Fruit fly (Drosophila melanogaster) whole organism, embryonic: Measurements from ENCODE around the gene Nxf3.

Source experiments
- B-H2 ChIP-seq: fragments of 200-800 bp; sonication (Bioruptor generic); optimal IDR thresholded peaks from 2 replicates; lab custom pipeline; 2018; ENCODE audit warnings: missing biosample characterization, mild to moderate bottlenecking, missing genetic modification characterization
- CG1233 ChIP-seq: fragments of 200-800 bp; sonication (Bioruptor generic); optimal IDR thresholded peaks from 4 replicates; lab custom pipeline; 2018; ENCODE audit warnings: missing biosample characterization, mild to moderate bottlenecking, missing genetic modification characterization
- CG13624 ChIP-seq: fragments of 200-800 bp; sonication (Bioruptor generic); optimal IDR thresholded peaks from 2 replicates; lab custom pipeline; 2016; ENCODE audit warnings: missing biosample characterization, missing genetic modification characterization
- CG14014 ChIP-seq: fragments of 200-800 bp; sonication (Bioruptor generic); IDR thresholded peaks from 2 replicates; pipeline ENCODE4 v1.3.6; 2022; ENCODE audit warnings: missing biosample characterization, missing genetic modification characterization
- CG15601 ChIP-seq: fragments of 200-800 bp; sonication (Bioruptor generic); optimal IDR thresholded peaks from 3 replicates; lab custom pipeline; 2019; ENCODE audit warnings: missing biosample characterization, mild to moderate bottlenecking, missing genetic modification characterization, moderate library complexity
- CG18599 ChIP-seq: fragments of 200-800 bp; sonication (Bioruptor generic); optimal IDR thresholded peaks from 3 replicates; lab custom pipeline; 2017; ENCODE audit warnings: missing biosample characterization, missing genetic modification characterization, mild to moderate bottlenecking, moderate library complexity, missing genetic modification reagents
- CG2120 ChIP-seq: fragments of 200-800 bp; sonication (Bioruptor generic); optimal IDR thresholded peaks from 3 replicates; lab custom pipeline; 2016; ENCODE audit warnings: missing biosample characterization, missing genetic modification characterization
- CG2678 ChIP-seq: fragments of 200-800 bp; sonication (Bioruptor generic); optimal IDR thresholded peaks from 3 replicates; lab custom pipeline; 2019; ENCODE audit warnings: missing biosample characterization, mild to moderate bottlenecking, missing genetic modification characterization, moderate library complexity
- CG7372 ChIP-seq: fragments of 200-800 bp; sonication (Bioruptor generic); IDR thresholded peaks from 2 replicates; pipeline ENCODE4 v1.3.6; 2022; ENCODE audit warnings: missing biosample characterization, missing genetic modification characterization
- CG7745 ChIP-seq: fragments of 200-800 bp; sonication (Bioruptor generic); optimal IDR thresholded peaks from 2 replicates; lab custom pipeline; 2018; ENCODE audit warnings: missing biosample characterization, mild to moderate bottlenecking, missing genetic modification characterization, moderate library complexity
- CG7839 ChIP-seq: fragments of 200-800 bp; sonication (Bioruptor generic); optimal IDR thresholded peaks from 3 replicates; lab custom pipeline; 2018; ENCODE audit warnings: missing biosample characterization, mild to moderate bottlenecking, missing genetic modification characterization, moderate library complexity
- CG7963 ChIP-seq: fragments of 200-800 bp; sonication (Bioruptor generic); IDR thresholded peaks from 3 replicates; pipeline ENCODE4 v1.3.6; 2022; ENCODE audit warnings: missing biosample characterization, missing genetic modification characterization; ENCODE audit not compliant: partially characterized antibody
- CG8388 ChIP-seq: fragments of 200-800 bp; sonication (Bioruptor generic); optimal IDR thresholded peaks from 2 replicates; lab custom pipeline; 2019; ENCODE audit warnings: missing biosample characterization, mild to moderate bottlenecking, missing genetic modification characterization, moderate library complexity
- CG9727 ChIP-seq: fragments of 200-800 bp; sonication (Bioruptor generic); optimal IDR thresholded peaks from 3 replicates; lab custom pipeline; 2017; ENCODE audit warnings: missing biosample characterization, mild to moderate bottlenecking, missing genetic modification characterization
- Dip2 ChIP-seq: fragments of 200-800 bp; sonication (Bioruptor generic); IDR thresholded peaks from 2 replicates; pipeline ENCODE4 v1.3.6; 2022; ENCODE audit warnings: missing biosample characterization, missing genetic modification characterization
- Dll ChIP-seq: fragments of 200-800 bp; sonication (Bioruptor generic); IDR thresholded peaks from 4 replicates; pipeline ENCODE4 v1.3.6; 2022; ENCODE audit warnings: missing biosample characterization, missing genetic modification characterization; ENCODE audit not compliant: partially characterized antibody
- Eip74EF ChIP-seq, 2 experiments: fragments of 200-800 bp in 1 of 2; fragments of >200 bp in 1 of 2; sonication (Bioruptor generic) in 1 of 2; optimal IDR thresholded peaks; 2 replicates each; lab custom pipeline; 2017 to 2019; ENCODE audit warnings: missing biosample characterization in 2 of 2, missing genetic modification characterization in 2 of 2, mild to moderate bottlenecking in 1 of 2, moderate library complexity in 1 of 2
- Gug ChIP-seq: fragments of 200-800 bp; sonication (Bioruptor generic); IDR thresholded peaks from 4 replicates; pipeline ENCODE4 v1.3.6; 2022; ENCODE audit warnings: missing biosample characterization, missing genetic modification characterization
- H2.0 ChIP-seq: fragments of 200-800 bp; sonication (Bioruptor generic); IDR thresholded peaks from 2 replicates; pipeline ENCODE4 v1.3.6; 2022; ENCODE audit warnings: missing biosample characterization, missing genetic modification characterization
- HLH54F ChIP-seq: fragments of 200-800 bp; sonication (Bioruptor generic); optimal IDR thresholded peaks from 3 replicates; lab custom pipeline; 2016; ENCODE audit warnings: missing biosample characterization, missing genetic modification characterization
- Hey ChIP-seq: fragments of 200-800 bp; sonication (Bioruptor generic); optimal IDR thresholded peaks from 3 replicates; lab custom pipeline; 2018; ENCODE audit warnings: missing biosample characterization, mild to moderate bottlenecking, missing genetic modification characterization
- Hr3 ChIP-seq: fragments of 200-800 bp; sonication (Bioruptor generic); optimal IDR thresholded peaks from 3 replicates; lab custom pipeline; 2016; ENCODE audit warnings: missing biosample characterization, missing genetic modification characterization
- Hr39 ChIP-seq: fragments of >200 bp; optimal IDR thresholded peaks from 2 replicates; lab custom pipeline; 2017
- Jarid2 ChIP-seq: fragments of 200-800 bp; sonication (Bioruptor generic); optimal IDR thresholded peaks from 3 replicates; lab custom pipeline; 2017; ENCODE audit warnings: mild to moderate bottlenecking, missing biosample characterization, missing genetic modification reagents, missing genetic modification characterization
- Lhr ChIP-seq: fragments of 200-800 bp; sonication (Bioruptor generic); optimal IDR thresholded peaks from 3 replicates; lab custom pipeline; 2017; ENCODE audit warnings: mild to moderate bottlenecking, missing biosample characterization, missing genetic modification reagents, missing genetic modification characterization
- Pdp1 ChIP-seq, 2 experiments: fragments of 200-800 bp; sonication (Bioruptor generic); optimal IDR thresholded peaks; 3 replicates each; lab custom pipeline; 2016; ENCODE audit warnings: missing biosample characterization in 2 of 2, missing genetic modification characterization in 2 of 2, mild to moderate bottlenecking in 1 of 2, moderate library complexity in 1 of 2
- Rfx ChIP-seq: fragments of 200-800 bp; sonication (Bioruptor generic); IDR thresholded peaks from 2 replicates; pipeline ENCODE4 v1.3.6; 2022; ENCODE audit warnings: missing biosample characterization, missing genetic modification characterization
- Rx ChIP-seq: fragments of 200-800 bp; sonication (Bioruptor generic); IDR thresholded peaks from 2 replicates; pipeline ENCODE4 v1.3.6; 2022; ENCODE audit warnings: missing biosample characterization, missing genetic modification characterization
- Side ChIP-seq: fragments of 200-800 bp; sonication (Bioruptor generic); optimal IDR thresholded peaks from 2 replicates; lab custom pipeline; 2016; ENCODE audit warnings: missing biosample characterization, missing genetic modification characterization
- Sry-β ChIP-seq: fragments of 200-800 bp; sonication (Bioruptor generic); optimal IDR thresholded peaks from 2 replicates; lab custom pipeline; 2018; ENCODE audit warnings: missing biosample characterization, mild to moderate bottlenecking, missing genetic modification characterization, moderate library complexity
- Taf1 ChIP-seq: fragments of 200-800 bp; sonication (Bioruptor generic); IDR thresholded peaks from 2 replicates; pipeline ENCODE4 v1.3.6; 2022; ENCODE audit warnings: missing biosample characterization, missing genetic modification characterization
- Tbp ChIP-seq: fragments of >200 bp; optimal IDR thresholded peaks from 2 replicates; lab custom pipeline; 2018; ENCODE audit warnings: missing biosample characterization, missing genetic modification characterization
- ab ChIP-seq: fragments of 200-800 bp; sonication (Bioruptor generic); optimal IDR thresholded peaks from 2 replicates; lab custom pipeline; 2016; ENCODE audit warnings: missing biosample characterization, missing genetic modification characterization
- ase ChIP-seq: fragments of 200-800 bp; sonication (Bioruptor generic); IDR thresholded peaks from 3 replicates; pipeline ENCODE4 v1.3.6; 2022; ENCODE audit warnings: missing biosample characterization, missing genetic modification characterization
- ci ChIP-seq: fragments of 200-800 bp; sonication (Bioruptor generic); IDR thresholded peaks from 3 replicates; pipeline ENCODE4 v1.3.6; 2022; ENCODE audit warnings: missing biosample characterization, missing genetic modification characterization
- fru ChIP-seq: fragments of >200 bp; optimal IDR thresholded peaks from 2 replicates; lab custom pipeline; 2017
- gem ChIP-seq: fragments of 200-800 bp; sonication (Bioruptor generic); optimal IDR thresholded peaks from 2 replicates; lab custom pipeline; 2019; ENCODE audit warnings: missing biosample characterization, mild to moderate bottlenecking, missing genetic modification characterization, moderate library complexity
- grn ChIP-seq: fragments of 200-800 bp; sonication (Bioruptor generic); optimal IDR thresholded peaks from 3 replicates; lab custom pipeline; 2017; ENCODE audit warnings: missing biosample characterization, missing genetic modification characterization
- lab ChIP-seq: fragments of 200-800 bp; sonication (Bioruptor generic); optimal IDR thresholded peaks from 3 replicates; lab custom pipeline; 2017; ENCODE audit warnings: missing biosample characterization, missing genetic modification characterization, mild to moderate bottlenecking, moderate library complexity, missing genetic modification reagents
- odd ChIP-seq: fragments of 200-800 bp; sonication (Bioruptor generic); optimal IDR thresholded peaks from 2 replicates; lab custom pipeline; 2017; ENCODE audit warnings: missing biosample characterization, mild to moderate bottlenecking, missing genetic modification characterization
- pan ChIP-seq, 4 experiments: fragments of >200 bp in 3 of 4; fragments of 200-800 bp in 1 of 4; sonication (Bioruptor generic) in 1 of 4; optimal IDR thresholded peaks in 3 of 4; IDR thresholded peaks in 1 of 4; 2 replicates each; pipeline versions ENCODE4 v1.3.6 to Lab custom; 2017 to 2022; ENCODE audit warnings: missing biosample characterization in 2 of 4, missing genetic modification characterization in 2 of 4, mixed read lengths in 1 of 4
- scrt ChIP-seq: fragments of 200-800 bp; sonication (Bioruptor generic); optimal IDR thresholded peaks from 2 replicates; lab custom pipeline; 2018; ENCODE audit warnings: missing biosample characterization, mild to moderate bottlenecking, missing genetic modification characterization, moderate library complexity
- sens ChIP-seq: fragments of 200-800 bp; sonication (Bioruptor generic); peaks from one replicate; lab custom pipeline; 2016; ENCODE audit warnings: missing biosample characterization, missing genetic modification characterization
- so ChIP-seq: fragments of 200-800 bp; sonication (Bioruptor generic); IDR thresholded peaks from 3 replicates; pipeline ENCODE4 v1.3.6; 2022; ENCODE audit warnings: missing biosample characterization, missing genetic modification characterization
- stc ChIP-seq: fragments of 200-800 bp; sonication (Bioruptor generic); IDR thresholded peaks from 2 replicates; pipeline ENCODE4 v1.3.6; 2022; ENCODE audit warnings: missing biosample characterization, missing genetic modification characterization
- tgo ChIP-seq: fragments of 200-800 bp; sonication (Bioruptor generic); IDR thresholded peaks from 3 replicates; pipeline ENCODE4 v1.3.6; 2022; ENCODE audit warnings: missing biosample characterization, missing genetic modification characterization
- twi ChIP-seq: fragments of 200-800 bp; optimal IDR thresholded peaks from 2 replicates; lab custom pipeline; 2019; ENCODE audit warnings: missing biosample characterization, mild to moderate bottlenecking, missing genetic modification characterization, moderate library complexity
- unpg ChIP-seq: fragments of 200-800 bp; sonication (Bioruptor generic); optimal IDR thresholded peaks from 3 replicates; lab custom pipeline; 2018; ENCODE audit warnings: missing biosample characterization, mild to moderate bottlenecking, missing genetic modification characterization, moderate library complexity
- z ChIP-seq: fragments of 200-800 bp; sonication (Bioruptor generic); IDR thresholded peaks from 3 replicates; pipeline ENCODE4 v1.3.6; 2022; ENCODE audit warnings: missing biosample characterization, missing genetic modification characterization
- zen ChIP-seq: fragments of 200-800 bp; sonication (Bioruptor generic); optimal IDR thresholded peaks from 3 replicates; lab custom pipeline; 2018; ENCODE audit warnings: missing biosample characterization, mild to moderate bottlenecking, missing genetic modification characterization, moderate library complexity

Gene Nxf3

DNA sequence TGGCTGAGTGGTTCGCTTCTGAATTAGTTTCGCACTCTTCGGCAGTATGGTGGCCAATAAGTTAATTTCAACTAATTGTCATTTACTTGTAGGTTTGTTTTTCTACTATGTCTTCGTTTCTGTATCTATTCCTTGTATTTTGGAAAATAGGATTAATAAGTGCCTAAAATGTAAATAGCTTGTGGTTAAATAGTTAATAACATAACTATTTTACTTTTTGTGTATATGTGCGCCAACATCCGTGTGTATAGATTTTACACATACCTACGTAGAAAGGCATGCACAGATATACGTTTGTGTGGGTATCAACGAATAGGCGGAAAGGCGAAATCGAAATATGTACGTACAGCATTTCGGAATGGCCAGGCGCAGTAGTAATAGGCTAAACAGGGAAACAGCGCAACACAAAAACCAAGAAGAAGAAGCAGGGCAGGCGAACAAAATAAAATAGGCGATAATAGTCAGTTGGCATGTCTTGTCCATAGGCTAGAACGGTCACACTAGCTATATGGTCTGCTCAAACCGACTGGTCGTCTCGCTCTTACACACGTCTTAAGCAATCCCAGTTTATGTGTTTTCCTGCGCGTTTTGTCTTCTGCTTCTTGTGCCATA lies 37.6 kb downstream of the Nxf3 start (continued):
- TF ChIP-seq tgo (GFP tag; lab: Robert Waterston, UW), result no peak
- TF ChIP-seq CG9727 (GFP tag; lab: Kevin White, UChicago), result no peak
- TF ChIP-seq CG13624 (GFP tag; lab: Kevin White, UChicago), result peak; percentile 29
- 0 out of 3 replicates have a peak, but pooled peaks have one; percentile 42 for TF ChIP-seq ci (GFP tag; lab: Robert Waterston, UW)
- TF ChIP-seq ab (GFP tag; lab: Kevin White, UChicago), result no peak
- TF ChIP-seq stc (GFP tag; lab: Robert Waterston, UW), result no peak
- peak; percentile 59 for TF ChIP-seq sens (GFP tag; lab: Kevin White, UChicago)
- no peak for TF ChIP-seq Taf1 (GFP tag; lab: Robert Waterston, UW)
- TF ChIP-seq Lhr (GFP tag; lab: Kevin White, UChicago), result peak; percentile 2
- no peak for TF ChIP-seq CG8388 (GFP tag; lab: Kevin White, UChicago)
- no peak for TF ChIP-seq CG15601
- no peak for TF ChIP-seq fru (lab: Kevin White, UChicago)
- TF ChIP-seq Hey (tag; lab: Kevin White, UChicago), result no peak
- no peak for TF ChIP-seq Gug (GFP tag; lab: Robert Waterston, UW)
- TF ChIP-seq CG7963 (GFP tag; lab: Robert Waterston, UW), result 0 out of 3 replicates have a peak, but pooled peaks have one; percentile 39
- no peak for TF ChIP-seq H2.0
- peak; percentile 35 for TF ChIP-seq lab (GFP tag; lab: Kevin White, UChicago)
- no peak for TF ChIP-seq CG1233 (GFP tag; lab: Kevin White, UChicago)
- TF ChIP-seq CG7372, result no peak
- TF ChIP-seq Dip2 (GFP tag; lab: Robert Waterston, UW), result no peak
- TF ChIP-seq CG7839 (tag; lab: Kevin White, UChicago), result no peak
- 0 out of 2 replicates have a peak, but pooled peaks have one; percentile 16 for TF ChIP-seq Rfx (GFP tag; lab: Robert Waterston, UW)
- peak; percentile 2 for TF ChIP-seq CG7745 (tag; lab: Kevin White, UChicago)
- no peak for TF ChIP-seq HLH54F (GFP tag; lab: Kevin White, UChicago)
- TF ChIP-seq gem (tag; lab: Kevin White, UChicago), result peak; percentile 26
- no peak for TF ChIP-seq Tbp (GFP tag; lab: Kevin White, UChicago)
- TF ChIP-seq unpg (GFP tag; lab: Kevin White, UChicago), result no peak
- no peak for TF ChIP-seq odd
- peak; percentile 18 for TF ChIP-seq twi (tag; lab: Kevin White, UChicago)
- no peak for TF ChIP-seq z (GFP tag; lab: Robert Waterston, UW)
- no peak for TF ChIP-seq CG14014 (GFP tag; lab: Robert Waterston, UW)
- TF ChIP-seq pan (optimal IDR thresholded peaks at IDR 0.05; lab: Kevin White, UChicago), result no peak
- TF ChIP-seq pan (GFP tag; optimal IDR thresholded peaks at IDR 0.05 in 1 of 2, IDR thresholded peaks at IDR 0.05 in 1 of 2), result no peak
- TF ChIP-seq zen, result peak; percentile 53
- TF ChIP-seq ase (GFP tag; lab: Robert Waterston, UW), result no peak
- TF ChIP-seq Jarid2 (GFP tag; lab: Kevin White, UChicago), result no peak
- no peak for TF ChIP-seq Hr39
- peak in 1 of 2 experiments; percentile 42 for TF ChIP-seq Pdp1 (GFP tag; optimal IDR thresholded peaks at IDR 0.05; lab: Kevin White, UChicago)
- TF ChIP-seq CG2120 (GFP tag; lab: Kevin White, UChicago), result no peak
- TF ChIP-seq scrt (GFP tag; lab: Kevin White, UChicago), result no peak
- TF ChIP-seq Side (GFP tag; lab: Kevin White, UChicago), result no peak
- TF ChIP-seq B-H2, result peak; percentile 58
- no peak for TF ChIP-seq CG2678
- TF ChIP-seq Sry-β (GFP tag; lab: Kevin White, UChicago), result no peak
- TF ChIP-seq CG18599 (GFP tag; lab: Kevin White, UChicago), result peak; percentile 35
- TF ChIP-seq Eip74EF (GFP tag; optimal IDR thresholded peaks at IDR 0.05; lab: Kevin White, UChicago), result peak in 1 of 2 experiments; percentile 35
- no peak for TF ChIP-seq Dll (GFP tag; lab: Robert Waterston, UW)
- TF ChIP-seq grn (GFP tag; lab: Kevin White, UChicago), result no peak
- TF ChIP-seq so (GFP tag; lab: Robert Waterston, UW), result no peak
- no peak for TF ChIP-seq Hr3 (GFP tag; lab: Kevin White, UChicago)
- TF ChIP-seq Rx (GFP tag; lab: Robert Waterston, UW), result no peak
